Fruit fly (Drosophila melanogaster): ENCODE results near the gene CG6908.

Gene CG6908

dm6 chr3R:11656614-11657216 lies 33.1 kb downstream of the CG6908 start (continued):
- no peak for TF ChIP-seq amos (GFP tag; IDR thresholded peaks at IDR 0.05; ENCODE audit: partially characterized antibody)
- no peak for TF ChIP-seq CG7963 (GFP tag; IDR thresholded peaks at IDR 0.05; ENCODE audit: partially characterized antibody)
- TF ChIP-seq CG16815 (GFP tag; optimal IDR thresholded peaks at IDR 0.05), result peak; percentile 89
- TF ChIP-seq br (optimal IDR thresholded peaks at IDR 0.05), result no peak
- no peak for TF ChIP-seq CG14860 (GFP tag; IDR thresholded peaks at IDR 0.05; ENCODE audit: partially characterized antibody)
- TF ChIP-seq nom (GFP tag; optimal IDR thresholded peaks at IDR 0.05), result peak; percentile 97
- TF ChIP-seq z (GFP tag; IDR thresholded peaks at IDR 0.05), result peak; percentile 77
- peak in 1 of 3 experiments; percentile 92 for TF ChIP-seq lola (GFP tag; optimal IDR thresholded peaks at IDR 0.05)
- peak; percentile 94 for TF ChIP-seq pb (GFP tag; optimal IDR thresholded peaks at IDR 0.05)
- TF ChIP-seq CG10366 (GFP tag; IDR thresholded peaks at IDR 0.05), result peak; percentile 96
- peak; percentile 100 for TF ChIP-seq Med (GFP tag)
- TF ChIP-seq CG14441 (GFP tag; IDR thresholded peaks at IDR 0.05), result peak; percentile 97
- peak; percentile 80 for TF ChIP-seq CkIIα-i1 (GFP tag; IDR thresholded peaks at IDR 0.05)
- no peak for TF ChIP-seq sc (optimal IDR thresholded peaks at IDR 0.05)
- TF ChIP-seq sc (GFP tag; optimal IDR thresholded peaks at IDR 0.05), result peak; percentile 92
- TF ChIP-seq knrl (GFP tag; IDR thresholded peaks at IDR 0.05; ENCODE audit: partially characterized antibody), result no peak
- peak; percentile 97 for TF ChIP-seq lmd (GFP tag; IDR thresholded peaks at IDR 0.05)
- peak; percentile 18 for TF ChIP-seq CG9797 (GFP tag; optimal IDR thresholded peaks at IDR 0.05)
- TF ChIP-seq CG12219 (GFP tag; optimal IDR thresholded peaks at IDR 0.05), result peak; percentile 96
- TF ChIP-seq Doc3 (GFP tag; IDR thresholded peaks at IDR 0.05; ENCODE audit: partially characterized antibody), result 0 out of 3 replicates have a peak, but pooled peaks have one; percentile 13
- 0 out of 4 replicates have a peak, but pooled peaks have one; percentile 28 for TF ChIP-seq chinmo (GFP tag; IDR thresholded peaks at IDR 0.05; ENCODE audit: partially characterized antibody)
- peak; percentile 85 for TF ChIP-seq Nf-YB (GFP tag; optimal IDR thresholded peaks at IDR 0.05)
- peak; percentile 95 for TF ChIP-seq gcm (GFP tag; optimal IDR thresholded peaks at IDR 0.05)
- TF ChIP-seq Oaz (GFP tag; IDR thresholded peaks at IDR 0.05), result peak; percentile 88
- TF ChIP-seq chif (GFP tag; optimal IDR thresholded peaks at IDR 0.05), result peak; percentile 95 to 96
- TF ChIP-seq Sox102F (GFP tag; optimal IDR thresholded peaks at IDR 0.05), result peak; percentile 96
- peak; percentile 95 for TF ChIP-seq gsb-n (tag; optimal IDR thresholded peaks at IDR 0.05)
- peak; percentile 94 for TF ChIP-seq CG12155 (GFP tag; optimal IDR thresholded peaks at IDR 0.05)
- peak; percentile 94 for TF ChIP-seq CG3407 (GFP tag; optimal IDR thresholded peaks at IDR 0.05)
- peak; percentile 97 for TF ChIP-seq Fer3 (tag; optimal IDR thresholded peaks at IDR 0.05)
- TF ChIP-seq exex (tag; optimal IDR thresholded peaks at IDR 0.05), result peak; percentile 79
- peak; percentile 96 for TF ChIP-seq nmo (GFP tag; optimal IDR thresholded peaks at IDR 0.05)
- peak; percentile 92 for TF ChIP-seq CG6765 (GFP tag; optimal IDR thresholded peaks at IDR 0.05)
- peak; percentile 92 for TF ChIP-seq Hr3 (GFP tag; optimal IDR thresholded peaks at IDR 0.05)
- TF ChIP-seq ATbp (GFP tag; optimal IDR thresholded peaks at IDR 0.05), result peak; percentile 94
- peak; percentile 89 for TF ChIP-seq Lim3 (GFP tag; IDR thresholded peaks at IDR 0.05)
- no peak for TF ChIP-seq D (optimal IDR thresholded peaks at IDR 0.05)
- peak; percentile 86 for TF ChIP-seq D (GFP tag; optimal IDR thresholded peaks at IDR 0.05)
- peak; percentile 97 for TF ChIP-seq so (GFP tag; IDR thresholded peaks at IDR 0.05)
- TF ChIP-seq CG14710 (tag; optimal IDR thresholded peaks at IDR 0.05), result peak; percentile 93
- peak; percentile 95 for TF ChIP-seq ara (GFP tag; IDR thresholded peaks at IDR 0.05)
- peak; percentile 97 for TF ChIP-seq CG12071 (GFP tag; optimal IDR thresholded peaks at IDR 0.05)
- peak; percentile 96 for TF ChIP-seq Optix (GFP tag; IDR thresholded peaks at IDR 0.05)
- TF ChIP-seq CG5245 (GFP tag; optimal IDR thresholded peaks at IDR 0.05), result peak; percentile 93
- peak; percentile 97 for TF ChIP-seq NfI (GFP tag; optimal IDR thresholded peaks at IDR 0.05)
- no peak for TF ChIP-seq yki (optimal IDR thresholded peaks at IDR 0.05)
- TF ChIP-seq crc (GFP tag; optimal IDR thresholded peaks at IDR 0.05), result peak; percentile 89
- TF ChIP-seq pros (GFP tag; optimal IDR thresholded peaks at IDR 0.05), result no peak
- TF ChIP-seq Ets97D (GFP tag; optimal IDR thresholded peaks at IDR 0.05), result peak; percentile 88
- TF ChIP-seq Bteb2 (GFP tag; optimal IDR thresholded peaks at IDR 0.05), result peak; percentile 96
